Worm (Caenorhabditis elegans): ENCODE data around the gene tofu-2.
A peak's percentile ranks its signal among the peaks of the same experiment; 100 is the strongest.

Gene tofu-2

ce11 chrV:7084612-7085139 is 33.6 kb upstream of the tofu-2 start, which contains the start of gene mys-1:
Gene mys-1 (minus strand): TSS chrV:7084662.
- TF ChIP-seq nhr-12 (tag; optimal IDR thresholded peaks at IDR 0.05) (no peak), irx-1 (tag; optimal IDR thresholded peaks at IDR 0.05) (peak; percentile 76), ceh-63 (GFP tag; optimal IDR thresholded peaks at IDR 0.05) (no peak), egl-27 (tag; optimal IDR thresholded peaks at IDR 0.05) (no peak), unc-30 (tag; optimal IDR thresholded peaks at IDR 0.05) (no peak), skn-1 (tag; optimal IDR thresholded peaks at IDR 0.05) (peak; percentile 47), nhr-71 (tag; optimal IDR thresholded peaks at IDR 0.05) (peak; percentile 83), lsy-2 (tag; optimal IDR thresholded peaks at IDR 0.05) (peak; percentile 48 to 54), fkh-4 (tag; optimal IDR thresholded peaks at IDR 0.05; ENCODE audit: borderline replicate concordance) (peak; percentile 72), sptf-1 (tag; optimal IDR thresholded peaks at IDR 0.05) (no peak), efl-1 (optimal IDR thresholded peaks at IDR 0.05) (peak; percentile 93 to 94), efl-1 (GFP tag; optimal IDR thresholded peaks at IDR 0.05 in 1 of 2) (peak; percentile 93 to 99), mdl-1 (tag; optimal IDR thresholded peaks at IDR 0.05) (peak in 1 of 2 experiments; percentile 21), efl-3 (GFP tag; optimal IDR thresholded peaks at IDR 0.05) (no peak), rnt-1 (tag; optimal IDR thresholded peaks at IDR 0.05) (peak; percentile 97), nhr-84 (tag; optimal IDR thresholded peaks at IDR 0.05) (no peak), lin-13 (GFP tag; optimal IDR thresholded peaks at IDR 0.05) (peak; percentile 34), blmp-1 (tag; optimal IDR thresholded peaks at IDR 0.05) (no peak), ces-1 (GFP tag; optimal IDR thresholded peaks at IDR 0.05) (no peak), pax-3 (tag; optimal IDR thresholded peaks at IDR 0.05) (peak; percentile 78), xbp-1 (tag; optimal IDR thresholded peaks at IDR 0.05) (peak; percentile 77), snpc-4 (tag; optimal IDR thresholded peaks at IDR 0.05) (peak; percentile 17), nhr-11 (tag; optimal IDR thresholded peaks at IDR 0.05) (no peak), aha-1 (tag; optimal IDR thresholded peaks at IDR 0.05) (no peak), grh-1 (GFP tag; IDR thresholded peaks at IDR 0.05) (no peak), mef-2 (tag; optimal IDR thresholded peaks at IDR 0.05) (no peak), unc-98 (GFP tag; IDR thresholded peaks at IDR 0.05) (peak; percentile 46; the same call in 1 of the 2 replicates), C16A3.4 (tag; optimal IDR thresholded peaks at IDR 0.05) (peak; percentile 32), pag-3 (tag; optimal IDR thresholded peaks at IDR 0.05; ENCODE audit: borderline replicate concordance, insufficient read depth) (no peak), sup-37 (GFP tag; optimal IDR thresholded peaks at IDR 0.05) (no peak), sox-4 (tag; optimal IDR thresholded peaks at IDR 0.05) (peak; percentile 73), nhr-77 (tag; optimal IDR thresholded peaks at IDR 0.05) (no peak), nhr-47 (tag; optimal IDR thresholded peaks at IDR 0.05) (peak; percentile 83), snu-23 (GFP tag; optimal IDR thresholded peaks at IDR 0.05) (peak; percentile 62), F16B12.6 (tag; optimal IDR thresholded peaks at IDR 0.05) (peak; percentile 7), hpl-2 (GFP tag; optimal IDR thresholded peaks at IDR 0.05) (no peak), isw-1 (GFP tag; IDR thresholded peaks at IDR 0.05) (peak; percentile 35; the same call in 1 of the 2 replicates), dsc-1 (tag; optimal IDR thresholded peaks at IDR 0.05) (peak; percentile 72), nhr-90 (tag; optimal IDR thresholded peaks at IDR 0.05; ENCODE audit: poor library complexity) (peak; percentile 84), pqm-1 (tag; optimal IDR thresholded peaks at IDR 0.05) (no peak), lir-3 (tag; optimal IDR thresholded peaks at IDR 0.05; ENCODE audit: poor library complexity) (peak; percentile 89), C04F5.9 (tag; optimal IDR thresholded peaks at IDR 0.05) (peak; percentile 39), mab-9 (GFP tag; IDR thresholded peaks at IDR 0.05) (no peak), lin-35 (GFP tag; optimal IDR thresholded peaks at IDR 0.05) (peak; percentile 95), lin-15B (tag; optimal IDR thresholded peaks at IDR 0.05) (peak; percentile 43), nhr-20 (tag; optimal IDR thresholded peaks at IDR 0.05) (peak; percentile 83), fkh-10 (GFP tag; optimal IDR thresholded peaks at IDR 0.05) (no peak), dpl-1 (GFP tag; optimal IDR thresholded peaks at IDR 0.05) (peak; percentile 86 to 94 (median 90)), egl-13 (tag; optimal IDR thresholded peaks at IDR 0.05) (peak; percentile 68), unc-130 (tag; optimal IDR thresholded peaks at IDR 0.05) (no peak), hlh-17 (GFP tag; optimal IDR thresholded peaks at IDR 0.05; ENCODE audit: borderline replicate concordance) (no peak), jun-1 (tag; optimal IDR thresholded peaks at IDR 0.05) (peak; percentile 10), zag-1 (tag; optimal IDR thresholded peaks at IDR 0.05) (no peak)

Data from whole organism, L1 larva.